Fruit fly (Drosophila melanogaster): ENCODE results near the gene Nemp.

Nemp gene

DNA sequence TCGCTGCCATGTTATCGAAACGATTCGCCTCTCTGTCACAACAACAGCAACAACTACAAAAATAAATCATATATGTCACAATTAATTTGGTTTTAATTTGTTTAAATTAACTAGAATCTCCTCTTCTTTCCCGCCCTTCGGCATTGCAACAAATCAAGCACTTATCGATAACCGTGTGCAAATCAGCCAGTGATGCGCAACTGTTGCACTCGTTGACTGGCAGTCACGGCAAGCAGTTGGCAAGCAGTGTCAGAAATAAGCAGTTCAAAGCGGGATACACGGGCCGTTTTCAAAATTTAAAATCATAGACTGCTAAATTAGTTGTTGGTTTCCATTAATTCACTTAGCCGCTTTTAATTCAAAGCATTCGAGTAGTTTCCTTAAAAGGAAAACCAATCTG, 28.9 kb upstream of the Nemp start, which contains the start of gene Axs (continued):
- TF ChIP-seq tx (GFP tag; optimal IDR thresholded peaks at IDR 0.05) (peak; percentile 30), CG7745 (tag; optimal IDR thresholded peaks at IDR 0.05) (no peak), Lhr (GFP tag; optimal IDR thresholded peaks at IDR 0.05) (peak; percentile 77), CG18619 (GFP tag; optimal IDR thresholded peaks at IDR 0.05) (no peak), CG34376 (GFP tag; optimal IDR thresholded peaks at IDR 0.05) (no peak), sna (GFP tag; IDR thresholded peaks at IDR 0.05; ENCODE audit: partially characterized antibody) (peak; percentile 55), Optix (GFP tag; IDR thresholded peaks at IDR 0.05) (no peak), CG4360 (GFP tag; IDR thresholded peaks at IDR 0.05) (no peak), CG4328 (GFP tag; optimal IDR thresholded peaks at IDR 0.05) (no peak), MESR4 (GFP tag; optimal IDR thresholded peaks at IDR 0.05) (peak; percentile 15), Opbp (GFP tag; IDR thresholded peaks at IDR 0.05; ENCODE audit: partially characterized antibody) (peak; percentile 84), CG7786 (GFP tag; optimal IDR thresholded peaks at IDR 0.05) (no peak), CG7839 (tag; optimal IDR thresholded peaks at IDR 0.05) (peak; percentile 9), bbx (GFP tag; IDR thresholded peaks at IDR 0.05; ENCODE audit: partially characterized antibody) (peak; percentile 79), Blimp-1 (GFP tag; optimal IDR thresholded peaks at IDR 0.05) (no peak), HmgZ (tag; optimal IDR thresholded peaks at IDR 0.05) (peak; percentile 51), mld (GFP tag; IDR thresholded peaks at IDR 0.05; ENCODE audit: partially characterized antibody) (peak; percentile 70; the same call in 2 of the 3 replicates), Atf-2 (GFP tag; optimal IDR thresholded peaks at IDR 0.05) (peak; percentile 15), Mes4 (GFP tag; optimal IDR thresholded peaks at IDR 0.05) (peak; percentile 29), CG33557 (GFP tag; optimal IDR thresholded peaks at IDR 0.05) (peak; percentile 9), Doc3 (GFP tag; IDR thresholded peaks at IDR 0.05; ENCODE audit: partially characterized antibody) (peak; percentile 44; the same call in 1 of the 3 replicates), CG32532 (GFP tag; IDR thresholded peaks at IDR 0.05) (no peak), CG9932 (GFP tag; IDR thresholded peaks at IDR 0.05) (peak; percentile 58), Sry-δ (GFP tag; optimal IDR thresholded peaks at IDR 0.05) (peak; percentile 79), Lim3 (GFP tag; IDR thresholded peaks at IDR 0.05) (no peak), D19A (tag; optimal IDR thresholded peaks at IDR 0.05) (no peak), dmrt11E (tag; optimal IDR thresholded peaks at IDR 0.05) (no peak), stc (GFP tag; IDR thresholded peaks at IDR 0.05) (no peak), Doc2 (GFP tag; IDR thresholded peaks at IDR 0.05) (no peak), gsb (GFP tag; IDR thresholded peaks at IDR 0.05) (no peak), CG15514 (GFP tag; optimal IDR thresholded peaks at IDR 0.05) (peak; percentile 44), CG10267 (tag; optimal IDR thresholded peaks at IDR 0.05) (peak; percentile 41), E2f2 (GFP tag; IDR thresholded peaks at IDR 0.05) (peak; percentile 99), CG8924 (tag; optimal IDR thresholded peaks at IDR 0.05) (peak; percentile 35), CG12236 (GFP tag; optimal IDR thresholded peaks at IDR 0.05) (no peak), jigr1 (GFP tag; IDR thresholded peaks at IDR 0.05) (no peak), NC2β (GFP tag; optimal IDR thresholded peaks at IDR 0.05) (peak; percentile 34), CG4730 (GFP tag; IDR thresholded peaks at IDR 0.05) (no peak), Usf (GFP tag; optimal IDR thresholded peaks at IDR 0.05) (no peak), br (optimal IDR thresholded peaks at IDR 0.05) (no peak), CG13894 (tag; optimal IDR thresholded peaks at IDR 0.05) (no peak), H2.0 (GFP tag; IDR thresholded peaks at IDR 0.05) (no peak), Hand (GFP tag; optimal IDR thresholded peaks at IDR 0.05) (no peak), HmgD (GFP tag; optimal IDR thresholded peaks at IDR 0.05) (peak; percentile 24), sim (GFP tag; IDR thresholded peaks at IDR 0.05) (no peak), H15 (GFP tag; IDR thresholded peaks at IDR 0.05) (no peak), pan (optimal IDR thresholded peaks at IDR 0.05) (no peak), pan (GFP tag; optimal IDR thresholded peaks at IDR 0.05 in 1 of 2, IDR thresholded peaks at IDR 0.05 in 1 of 2) (no peak), sc (optimal IDR thresholded peaks at IDR 0.05) (no peak), sc (GFP tag; optimal IDR thresholded peaks at IDR 0.05) (no peak), CkIIα-i1 (GFP tag; IDR thresholded peaks at IDR 0.05) (no peak), dpn (GFP tag; optimal IDR thresholded peaks at IDR 0.05) (peak; percentile 26 to 39)

Measured in whole organism, embryonic.